Worm (Caenorhabditis elegans) whole organism, dauer: ENCODE measurements around the gene C44B11.4.

Source experiments
- unc-62 ChIP-seq: sonication (generic microtip); optimal IDR thresholded peaks from 2 replicates; lab custom pipeline; 2017; ENCODE audit warnings: missing biosample characterization, missing genetic modification reagents, missing genetic modification characterization

The C44B11.4 gene

ce11 chrIII:3108804-3109203, 34.8 kb downstream of the C44B11.4 start:
- no peak for TF ChIP-seq unc-62

- no peak for TF ChIP-seq unc-62
Observed at ce11 chrIII:3107530-3107929, 36.0 kb downstream of the C44B11.4 start.

ce11 chrIII:3106301-3106700, 37.3 kb downstream of the C44B11.4 start:
- TF ChIP-seq unc-62, result no peak

ce11 chrIII:3105212-3105611, 38.3 kb downstream of the C44B11.4 start:
- no peak for TF ChIP-seq unc-62

ce11 chrIII:3104536-3104935, 39.0 kb downstream of the C44B11.4 start:
- TF ChIP-seq unc-62, result no peak

- TF ChIP-seq unc-62, result no peak
Observed at ce11 chrIII:3103905-3104360, 39.6 kb downstream of the C44B11.4 start, which contains the start of gene Y53G8B.2. Gene Y53G8B.2, minus strand, starts transcription at chrIII:3103955.

ce11 chrIII:3100593-3101270, 42.8 kb downstream of the C44B11.4 start:
- TF ChIP-seq unc-62, result no peak

- no peak for TF ChIP-seq unc-62
Observed at ce11 chrIII:3100124-3100523, 43.4 kb downstream of the C44B11.4 start.

- no peak for TF ChIP-seq unc-62
Observed at ce11 chrIII:3099407-3099806, 44.1 kb downstream of the C44B11.4 start.

ce11 chrIII:3096091-3096490, 47.5 kb downstream of the C44B11.4 start:
- TF ChIP-seq unc-62, result no peak

ce11 chrIII:3094694-3095093, 48.9 kb downstream of the C44B11.4 start:
- no peak for TF ChIP-seq unc-62
